Worm (Caenorhabditis elegans) whole organism, early embryonic: ENCODE measurements around the gene F40G9.8.

ENCODE experiments used
- B0310.2 ChIP-seq: sonication (generic microtip); optimal IDR thresholded peaks from 2 replicates; lab custom pipeline; 2016; ENCODE audit warnings: mild to moderate bottlenecking, missing genetic modification characterization, missing compliant biosample characterization
- aly-1 ChIP-seq: sonication (generic microtip); optimal IDR thresholded peaks from 2 replicates; lab custom pipeline; 2016; ENCODE audit warnings: missing genetic modification characterization, missing compliant biosample characterization
- ama-1 ChIP-seq: fragments of 150-350 bp; optimal IDR thresholded peaks from 2 replicates; lab custom pipeline; 2014
- ceh-36 ChIP-seq: sonication (generic microtip); optimal IDR thresholded peaks from 2 replicates; lab custom pipeline; 2016; ENCODE audit warnings: missing genetic modification characterization, inconsistent platforms, missing compliant biosample characterization
- ets-7 ChIP-seq: sonication (generic microtip); optimal IDR thresholded peaks from 2 replicates; lab custom pipeline; 2016; ENCODE audit warnings: missing genotype, missing genetic modification characterization, missing compliant biosample characterization
- hmbx-1 ChIP-seq: sonication (generic microtip); optimal IDR thresholded peaks from 2 replicates; lab custom pipeline; 2016; ENCODE audit warnings: mild to moderate bottlenecking, missing genetic modification characterization, missing compliant biosample characterization
- hmg-4 ChIP-seq: fragments of 200-800 bp; sonication (Bioruptor generic); optimal IDR thresholded peaks from 2 replicates; lab custom pipeline; 2018; ENCODE audit warnings: mild to moderate bottlenecking, missing genetic modification characterization, missing compliant biosample characterization
- hnd-1 ChIP-seq: sonication (generic microtip); optimal IDR thresholded peaks from 2 replicates; lab custom pipeline; 2016; ENCODE audit warnings: missing genetic modification characterization, missing compliant biosample characterization
- scrt-1 ChIP-seq: fragments of 200-800 bp; sonication (Bioruptor generic); IDR thresholded peaks from 2 replicates; pipeline ENCODE4 v1.3.6; 2022; ENCODE audit warnings: missing genetic modification characterization, missing compliant biosample characterization
- tbx-37 ChIP-seq: fragments of 200-800 bp; sonication (Bioruptor generic); conservative IDR thresholded peaks from 2 replicates; pipeline ENCODE4 v1.3.6; 2022; ENCODE audit warnings: missing genetic modification reagents, missing genetic modification characterization, missing compliant biosample characterization

ce11 chrIII:189280-189679 lies 24.6 kb upstream of the F40G9.8 start:
- TF ChIP-seq ceh-36 (tag; lab: Kevin White, UChicago) (no peak), tbx-37 (GFP tag; lab: Robert Waterston, UW) (no peak), ama-1 (lab: Kevin White, UChicago) (no peak), aly-1 (tag; lab: Kevin White, UChicago) (no peak), hmg-4 (GFP tag; lab: Kevin White, UChicago) (no peak), B0310.2 (tag; lab: Kevin White, UChicago) (no peak), hmbx-1 (tag; lab: Kevin White, UChicago) (no peak), ets-7 (no peak), scrt-1 (GFP tag; lab: Robert Waterston, UW) (no peak), hnd-1 (tag; lab: Kevin White, UChicago) (no peak)
